Fruit fly (Drosophila melanogaster) whole organism, embryonic: ENCODE measurements around the gene Gos28.

Experiments
- Bteb2 ChIP-seq: fragments of 200-800 bp; sonication (Bioruptor generic); optimal IDR thresholded peaks from 2 replicates; lab custom pipeline; 2016; ENCODE audit warnings: missing biosample characterization, missing genetic modification characterization
- CG11398 ChIP-seq: fragments of 200-800 bp; sonication (Bioruptor generic); optimal IDR thresholded peaks from 2 replicates; lab custom pipeline; 2016; ENCODE audit warnings: missing biosample characterization, missing genetic modification characterization
- CG12236 ChIP-seq: fragments of 200-800 bp; sonication (Bioruptor generic); optimal IDR thresholded peaks from 2 replicates; lab custom pipeline; 2016; ENCODE audit warnings: missing biosample characterization, missing genetic modification characterization
- CG14667 ChIP-seq: fragments of 200-800 bp; sonication (Bioruptor generic); IDR thresholded peaks from 2 replicates; pipeline ENCODE4 v1.3.6; 2022; ENCODE audit warnings: missing biosample characterization, missing genetic modification characterization
- CG15073 ChIP-seq: fragments of 200-800 bp; sonication (Bioruptor generic); optimal IDR thresholded peaks from 2 replicates; lab custom pipeline; 2016; ENCODE audit warnings: missing biosample characterization, missing genetic modification characterization
- CG16815 ChIP-seq: fragments of 200-800 bp; sonication (Bioruptor generic); optimal IDR thresholded peaks from 3 replicates; lab custom pipeline; 2017; ENCODE audit warnings: missing biosample characterization, mild to moderate bottlenecking, missing genetic modification characterization
- CG17802 ChIP-seq: fragments of 200-800 bp; sonication (Bioruptor generic); optimal IDR thresholded peaks from 2 replicates; lab custom pipeline; 2018; ENCODE audit warnings: missing biosample characterization, mild to moderate bottlenecking, missing genetic modification characterization, moderate library complexity
- CG2199 ChIP-seq: fragments of 200-800 bp; sonication (Bioruptor generic); IDR thresholded peaks from 3 replicates; pipeline ENCODE4 v1.3.6; 2022; ENCODE audit warnings: missing biosample characterization, missing genetic modification characterization
- CG30431 ChIP-seq: fragments of 200-800 bp; sonication (Bioruptor generic); optimal IDR thresholded peaks from 2 replicates; lab custom pipeline; 2017; ENCODE audit warnings: missing biosample characterization, missing genetic modification characterization
- CG31388 ChIP-seq: fragments of 200-800 bp; sonication (Bioruptor generic); optimal IDR thresholded peaks from 2 replicates; lab custom pipeline; 2016; ENCODE audit warnings: missing biosample characterization, missing genetic modification characterization
- CG3995 ChIP-seq: fragments of 200-800 bp; sonication (Bioruptor generic); optimal IDR thresholded peaks from 3 replicates; lab custom pipeline; 2016; ENCODE audit warnings: missing biosample characterization, missing genetic modification characterization
- CG4424 ChIP-seq: fragments of 200-800 bp; sonication (Bioruptor generic); optimal IDR thresholded peaks from 3 replicates; lab custom pipeline; 2016; ENCODE audit warnings: missing biosample characterization, missing genetic modification characterization
- CG6654 ChIP-seq: fragments of 200-800 bp; sonication (Bioruptor generic); optimal IDR thresholded peaks from 2 replicates; lab custom pipeline; 2017; ENCODE audit warnings: missing biosample characterization, mild to moderate bottlenecking, missing genetic modification characterization
- CG7987 ChIP-seq: fragments of 200-800 bp; sonication (Bioruptor generic); optimal IDR thresholded peaks from 2 replicates; lab custom pipeline; 2018; ENCODE audit warnings: missing biosample characterization, mild to moderate bottlenecking, missing genetic modification characterization, moderate library complexity
- CG9215 ChIP-seq: fragments of 200-800 bp; sonication (Bioruptor generic); IDR thresholded peaks from 2 replicates; pipeline ENCODE4 v1.3.6; 2022; ENCODE audit warnings: missing biosample characterization, missing genetic modification characterization
- CG9797 ChIP-seq: fragments of 200-800 bp; sonication (Bioruptor generic); optimal IDR thresholded peaks from 3 replicates; lab custom pipeline; 2018; ENCODE audit warnings: missing biosample characterization, mild to moderate bottlenecking, missing genetic modification characterization
- Chrac-16 ChIP-seq: fragments of 200-800 bp; sonication (Bioruptor generic); optimal IDR thresholded peaks from 3 replicates; lab custom pipeline; 2016; ENCODE audit warnings: missing biosample characterization, missing genetic modification characterization
- CoRest ChIP-seq: fragments of 200-800 bp; sonication (Bioruptor generic); optimal IDR thresholded peaks from 3 replicates; lab custom pipeline; 2018; ENCODE audit warnings: missing biosample characterization, mild to moderate bottlenecking, missing genetic modification characterization, moderate library complexity
- D19B ChIP-seq: fragments of 200-800 bp; sonication (Bioruptor generic); optimal IDR thresholded peaks from 2 replicates; lab custom pipeline; 2017; ENCODE audit warnings: missing biosample characterization, mild to moderate bottlenecking, missing genetic modification characterization
- Dek ChIP-seq: fragments of 200-800 bp; sonication (Bioruptor generic); optimal IDR thresholded peaks from 3 replicates; lab custom pipeline; 2019; ENCODE audit warnings: missing biosample characterization, mild to moderate bottlenecking, missing genetic modification characterization, moderate library complexity
- Kr ChIP-seq: fragments of 200-800 bp; sonication (Bioruptor generic); optimal IDR thresholded peaks from 2 replicates; lab custom pipeline; 2017; ENCODE audit warnings: missing biosample characterization, mild to moderate bottlenecking, missing genetic modification characterization
- Lim3 ChIP-seq: fragments of 200-800 bp; sonication (Bioruptor generic); IDR thresholded peaks from 2 replicates; pipeline ENCODE4 v1.3.6; 2022; ENCODE audit warnings: missing biosample characterization, missing genetic modification characterization
- Max ChIP-seq: fragments of 200-800 bp; sonication (Bioruptor generic); optimal IDR thresholded peaks from 2 replicates; lab custom pipeline; 2016; ENCODE audit warnings: missing biosample characterization, mild to moderate bottlenecking, missing genetic modification characterization
- NC2α ChIP-seq: fragments of 200-800 bp; sonication (Bioruptor generic); optimal IDR thresholded peaks from 2 replicates; lab custom pipeline; 2016; ENCODE audit warnings: missing biosample characterization, missing genetic modification characterization
- NC2β ChIP-seq: fragments of 200-800 bp; sonication (Bioruptor generic); optimal IDR thresholded peaks from 2 replicates; lab custom pipeline; 2016; ENCODE audit warnings: missing biosample characterization, missing genetic modification characterization
- Pdp1 ChIP-seq, 2 experiments: fragments of 200-800 bp; sonication (Bioruptor generic); optimal IDR thresholded peaks; 3 replicates each; lab custom pipeline; 2016; ENCODE audit warnings: missing biosample characterization in 2 of 2, missing genetic modification characterization in 2 of 2, mild to moderate bottlenecking in 1 of 2, moderate library complexity in 1 of 2
- Six4 ChIP-seq: fragments of 200-800 bp; sonication (Bioruptor generic); optimal IDR thresholded peaks from 2 replicates; lab custom pipeline; 2016; ENCODE audit warnings: missing biosample characterization, missing genetic modification characterization
- YL-1 ChIP-seq: fragments of 200-800 bp; sonication (Bioruptor generic); optimal IDR thresholded peaks from 3 replicates; lab custom pipeline; 2017; ENCODE audit warnings: missing biosample characterization, mild to moderate bottlenecking, missing genetic modification characterization
- ab ChIP-seq: fragments of 200-800 bp; sonication (Bioruptor generic); optimal IDR thresholded peaks from 2 replicates; lab custom pipeline; 2016; ENCODE audit warnings: missing biosample characterization, missing genetic modification characterization
- ap ChIP-seq: fragments of 200-800 bp; sonication (Bioruptor generic); IDR thresholded peaks from 2 replicates; pipeline ENCODE4 v1.3.6; 2022; ENCODE audit warnings: missing biosample characterization, missing genetic modification characterization
- bab2 ChIP-seq: fragments of 200-800 bp; sonication (Bioruptor generic); optimal IDR thresholded peaks from 2 replicates; lab custom pipeline; 2016; ENCODE audit warnings: missing biosample characterization, missing genetic modification characterization
- bsh ChIP-seq, 2 experiments: fragments of 200-800 bp; sonication (Bioruptor generic); optimal IDR thresholded peaks; 2 replicates each; lab custom pipeline; 2017 to 2018; ENCODE audit warnings: mild to moderate bottlenecking in 2 of 2, missing biosample characterization in 2 of 2, missing genetic modification characterization in 2 of 2, moderate library complexity in 1 of 2
- dan ChIP-seq: fragments of 200-800 bp; sonication (Bioruptor generic); IDR thresholded peaks from 2 replicates; pipeline ENCODE4 v1.3.6; 2022; ENCODE audit warnings: missing biosample characterization, missing genetic modification characterization
- dimm ChIP-seq: fragments of 200-800 bp; sonication (Bioruptor generic); IDR thresholded peaks from 2 replicates; pipeline ENCODE4 v1.3.6; 2022; ENCODE audit warnings: missing biosample characterization, missing genetic modification characterization
- insv ChIP-seq, 2 experiments: fragments of 200-800 bp; sonication (Bioruptor generic); optimal IDR thresholded peaks; 3 replicates each; lab custom pipeline; 2016 to 2018; ENCODE audit warnings: missing biosample characterization in 2 of 2, missing genetic modification characterization in 2 of 2
- inv ChIP-seq: fragments of 200-800 bp; sonication (Bioruptor generic); IDR thresholded peaks from 2 replicates; pipeline ENCODE4 v1.3.6; 2022; ENCODE audit warnings: missing biosample characterization, missing genetic modification characterization; ENCODE audit not compliant: partially characterized antibody
- klu ChIP-seq: fragments of 200-800 bp; sonication (Bioruptor generic); IDR thresholded peaks from 2 replicates; pipeline ENCODE4 v1.3.6; 2022; ENCODE audit warnings: missing biosample characterization, missing genetic modification characterization
- kni ChIP-seq: fragments of 200-800 bp; sonication (Bioruptor generic); optimal IDR thresholded peaks from 3 replicates; lab custom pipeline; 2017; ENCODE audit warnings: mild to moderate bottlenecking, missing biosample characterization, missing genetic modification reagents, missing genetic modification characterization
- mam ChIP-seq: fragments of 200-800 bp; sonication (Bioruptor generic); optimal IDR thresholded peaks from 3 replicates; lab custom pipeline; 2016; ENCODE audit warnings: missing biosample characterization, missing genetic modification characterization
- nau ChIP-seq: fragments of 200-800 bp; sonication (Bioruptor generic); optimal IDR thresholded peaks from 3 replicates; lab custom pipeline; 2017; ENCODE audit warnings: missing biosample characterization, mild to moderate bottlenecking, missing genetic modification characterization, missing genetic modification reagents
- nerfin-1 ChIP-seq: fragments of 200-800 bp; sonication (Bioruptor generic); optimal IDR thresholded peaks from 3 replicates; lab custom pipeline; 2019; ENCODE audit warnings: missing biosample characterization, mild to moderate bottlenecking, missing genetic modification characterization, moderate library complexity
- pb ChIP-seq: fragments of 200-800 bp; sonication (Bioruptor generic); optimal IDR thresholded peaks from 3 replicates; lab custom pipeline; 2016; ENCODE audit warnings: missing biosample characterization, missing genetic modification characterization
- rib ChIP-seq: fragments of 200-800 bp; sonication (Bioruptor generic); IDR thresholded peaks from 2 replicates; pipeline ENCODE4 v1.3.6; 2022; ENCODE audit warnings: missing biosample characterization, missing genetic modification characterization
- sisA ChIP-seq: fragments of 200-800 bp; sonication (Bioruptor generic); IDR thresholded peaks from 2 replicates; pipeline ENCODE4 v1.3.6; 2022; ENCODE audit warnings: missing biosample characterization, missing genetic modification characterization
- slou ChIP-seq: fragments of 200-800 bp; sonication (Bioruptor generic); optimal IDR thresholded peaks from 3 replicates; lab custom pipeline; 2016; ENCODE audit warnings: missing biosample characterization, missing genetic modification characterization
- sr ChIP-seq: fragments of 200-800 bp; sonication (Bioruptor generic); IDR thresholded peaks from 3 replicates; pipeline ENCODE4 v1.3.6; 2022; ENCODE audit warnings: missing biosample characterization, missing genetic modification characterization
- ssp ChIP-seq: fragments of 200-800 bp; sonication (Bioruptor generic); IDR thresholded peaks from 2 replicates; pipeline ENCODE4 v1.3.6; 2022; ENCODE audit warnings: missing biosample characterization, missing genetic modification characterization
- unpg ChIP-seq: fragments of 200-800 bp; sonication (Bioruptor generic); optimal IDR thresholded peaks from 3 replicates; lab custom pipeline; 2018; ENCODE audit warnings: missing biosample characterization, mild to moderate bottlenecking, missing genetic modification characterization, moderate library complexity
- usp ChIP-seq: fragments of >200 bp; optimal IDR thresholded peaks from 2 replicates; lab custom pipeline; 2017; ENCODE audit warnings: missing biosample characterization, missing genetic modification characterization
- z ChIP-seq: fragments of 200-800 bp; sonication (Bioruptor generic); IDR thresholded peaks from 3 replicates; pipeline ENCODE4 v1.3.6; 2022; ENCODE audit warnings: missing biosample characterization, missing genetic modification characterization

Gos28 gene

dm6 chr3R:18658945-18659642, 4.4 kb upstream of the Gos28 start, which contains the start of the genes CG31224 and CstF64 (continued):
- peak; percentile 55 for TF ChIP-seq CG7987 (GFP tag; lab: Kevin White, UChicago)
- peak; percentile 77 for TF ChIP-seq ssp (GFP tag; lab: Robert Waterston, UW)
- no peak for TF ChIP-seq inv (GFP tag; lab: Robert Waterston, UW)
- peak; percentile 42 for TF ChIP-seq CG6654 (GFP tag; lab: Kevin White, UChicago)
- TF ChIP-seq Lim3 (GFP tag; lab: Robert Waterston, UW), result no peak
- peak; percentile 86 for TF ChIP-seq nerfin-1 (tag; lab: Kevin White, UChicago)
- peak; percentile 93 for TF ChIP-seq mam (GFP tag; lab: Kevin White, UChicago)
- TF ChIP-seq CG14667 (GFP tag; lab: Robert Waterston, UW), result peak; percentile 76
- peak; percentile 86 for TF ChIP-seq Chrac-16 (GFP tag; lab: Kevin White, UChicago)
- TF ChIP-seq D19B (GFP tag; lab: Kevin White, UChicago), result no peak
- peak; percentile 88 for TF ChIP-seq Bteb2
- TF ChIP-seq dan (GFP tag; lab: Robert Waterston, UW), result no peak
- TF ChIP-seq pb (GFP tag; lab: Kevin White, UChicago), result peak; percentile 82
- peak; percentile 28 for TF ChIP-seq CG17802 (tag; lab: Kevin White, UChicago)
- no peak for TF ChIP-seq z
- TF ChIP-seq sisA, result peak; percentile 78
- peak; percentile 86 to 94 for TF ChIP-seq Pdp1 (GFP tag; optimal IDR thresholded peaks at IDR 0.05; lab: Kevin White, UChicago)
- no peak for TF ChIP-seq CG2199
- no peak for TF ChIP-seq CG15073 (GFP tag; lab: Kevin White, UChicago)
- peak; percentile 88 for TF ChIP-seq NC2β (GFP tag; lab: Kevin White, UChicago)
- TF ChIP-seq sr (GFP tag; lab: Robert Waterston, UW), result 0 out of 3 replicates have a peak, but pooled peaks have one; percentile 4
- peak; percentile 83 for TF ChIP-seq unpg (GFP tag; lab: Kevin White, UChicago)
- peak in 1 of 2 experiments; percentile 82 for TF ChIP-seq bsh (GFP tag; optimal IDR thresholded peaks at IDR 0.05; lab: Kevin White, UChicago)
- peak; percentile 69 for TF ChIP-seq NC2α (GFP tag; lab: Kevin White, UChicago)
- TF ChIP-seq usp (GFP tag; lab: Kevin White, UChicago), result no peak
- TF ChIP-seq ab (GFP tag; lab: Kevin White, UChicago), result peak; percentile 1
- peak; percentile 46; the same call in 1 of the 2 replicates for TF ChIP-seq dimm (GFP tag; lab: Robert Waterston, UW)
- peak; percentile 80 for TF ChIP-seq Max (GFP tag; lab: Kevin White, UChicago)
- peak; percentile 58 for TF ChIP-seq CG3995 (GFP tag; lab: Kevin White, UChicago)
- peak; percentile 52 for TF ChIP-seq CG31388 (GFP tag; lab: Kevin White, UChicago)
- TF ChIP-seq rib (GFP tag; lab: Robert Waterston, UW), result 0 out of 2 replicates have a peak, but pooled peaks have one; percentile 44
- peak; percentile 68 for TF ChIP-seq Six4 (GFP tag; lab: Kevin White, UChicago)
- peak; percentile 56 for TF ChIP-seq CG30431 (GFP tag; lab: Kevin White, UChicago)
- peak; percentile 79 for TF ChIP-seq CG9215
- TF ChIP-seq bab2 (GFP tag; lab: Kevin White, UChicago), result peak; percentile 87
- TF ChIP-seq YL-1 (GFP tag; lab: Kevin White, UChicago), result peak; percentile 92
- peak; percentile 79 for TF ChIP-seq CG16815 (GFP tag; lab: Kevin White, UChicago)
- peak; percentile 57 for TF ChIP-seq CG11398 (GFP tag; lab: Kevin White, UChicago)
- peak; percentile 72 for TF ChIP-seq klu
- peak; percentile 50 for TF ChIP-seq CG9797
- TF ChIP-seq Kr (GFP tag; lab: Kevin White, UChicago), result no peak
- TF ChIP-seq CoRest (tag; lab: Kevin White, UChicago), result peak; percentile 87
- TF ChIP-seq nau (GFP tag; lab: Kevin White, UChicago), result no peak
- peak; percentile 75 for TF ChIP-seq ap (GFP tag; lab: Robert Waterston, UW)
- TF ChIP-seq CG4424, result peak; percentile 83
- no peak for TF ChIP-seq Dek (tag; lab: Kevin White, UChicago)
- peak; percentile 67 for TF ChIP-seq CG12236 (GFP tag; lab: Kevin White, UChicago)
- peak; percentile 67 for TF ChIP-seq slou
- peak; percentile 54 for TF ChIP-seq kni (GFP tag; lab: Kevin White, UChicago)
- peak in 1 of 2 experiments; percentile 49 for TF ChIP-seq insv (GFP tag; optimal IDR thresholded peaks at IDR 0.05; lab: Kevin White, UChicago)
